Fruit fly (Drosophila melanogaster): ENCODE data around the gene RpS13.

The RpS13 gene

dm6 chr2L:8389231-8389630 lies 24.8 kb upstream of the RpS13 start, which contains the start of gene CG42819:
Gene CG42819, minus strand, starts transcription at chr2L:8389331.
- TF ChIP-seq bab1 (GFP tag; optimal IDR thresholded peaks at IDR 0.05) (no peak), tj (GFP tag; optimal IDR thresholded peaks at IDR 0.05) (no peak), Mnt (GFP tag; optimal IDR thresholded peaks at IDR 0.05) (no peak), Clk (GFP tag; optimal IDR thresholded peaks at IDR 0.05) (no peak), Crg-1 (GFP tag; optimal IDR thresholded peaks at IDR 0.05) (no peak), CG33017 (tag; optimal IDR thresholded peaks at IDR 0.05) (no peak), CG14711 (tag; optimal IDR thresholded peaks at IDR 0.05) (no peak), kay (GFP tag; ENCODE audit: borderline replicate concordance) (no peak), pad (GFP tag; optimal IDR thresholded peaks at IDR 0.05) (no peak), CG11617 (GFP tag; optimal IDR thresholded peaks at IDR 0.05) (no peak), cnc (optimal IDR thresholded peaks at IDR 0.05) (no peak), Hr96 (GFP tag; optimal IDR thresholded peaks at IDR 0.05) (no peak), CG7101 (tag; optimal IDR thresholded peaks at IDR 0.05) (no peak), cic (GFP tag; optimal IDR thresholded peaks at IDR 0.05) (no peak), CG1620 (GFP tag; optimal IDR thresholded peaks at IDR 0.05) (no peak), ovo (GFP tag; optimal IDR thresholded peaks at IDR 0.05) (no peak), CG7045 (GFP tag; optimal IDR thresholded peaks at IDR 0.05) (no peak), toe (GFP tag; optimal IDR thresholded peaks at IDR 0.05) (no peak), CG5204 (GFP tag; optimal IDR thresholded peaks at IDR 0.05) (no peak), CG12768 (GFP tag; optimal IDR thresholded peaks at IDR 0.05) (no peak)

DNA sequence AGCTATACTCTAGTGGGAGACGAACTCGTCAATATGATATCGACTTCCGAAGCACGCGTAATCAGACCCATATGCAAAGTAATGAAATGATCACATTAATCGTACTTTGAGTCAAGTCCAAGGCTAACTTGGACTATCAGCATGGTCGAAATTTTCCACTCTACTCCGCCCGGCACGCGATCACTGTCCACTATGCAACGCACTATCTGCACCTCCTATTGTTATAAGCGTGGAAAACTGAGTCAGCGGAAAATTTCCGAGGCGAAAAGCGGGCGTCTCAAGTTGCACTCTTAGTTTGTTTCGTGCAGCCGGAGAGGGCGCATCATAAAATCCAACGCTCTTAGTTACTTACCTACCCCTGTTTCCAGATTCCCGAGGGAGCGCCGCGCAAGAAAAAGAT lies 21.4 kb upstream of the RpS13 start:
- TF ChIP-seq CG14711 (tag; optimal IDR thresholded peaks at IDR 0.05) (no peak), tj (GFP tag; optimal IDR thresholded peaks at IDR 0.05) (peak; percentile 91)

DNA sequence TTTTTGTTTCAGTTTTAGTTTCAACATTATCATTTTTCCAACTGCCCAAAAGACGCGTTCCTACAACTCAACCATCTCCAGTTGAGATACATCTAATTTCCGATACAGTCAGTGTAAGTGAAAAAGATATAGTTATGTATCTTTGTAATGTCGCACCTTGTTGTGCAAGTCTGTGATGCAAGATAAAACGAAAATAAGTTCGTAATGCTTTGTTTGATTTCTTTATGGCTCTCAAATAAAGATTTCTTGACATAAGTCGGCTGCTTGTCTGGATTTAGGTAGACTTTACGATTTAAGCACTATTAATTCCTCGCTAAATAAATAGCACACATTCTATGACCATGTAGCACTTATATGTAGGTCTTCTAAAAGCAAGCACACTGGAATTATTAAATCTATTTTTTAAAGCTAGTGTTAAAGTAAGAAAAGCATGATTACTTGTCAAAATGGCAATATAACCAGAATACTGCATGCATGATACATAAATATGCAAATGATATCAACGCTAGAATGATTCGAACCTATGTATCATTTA lies 20.6 kb upstream of the RpS13 start:
- TF ChIP-seq Clk (GFP tag; optimal IDR thresholded peaks at IDR 0.05) (no peak), Crg-1 (GFP tag; optimal IDR thresholded peaks at IDR 0.05) (no peak), CG1620 (GFP tag; optimal IDR thresholded peaks at IDR 0.05) (no peak), toe (GFP tag; optimal IDR thresholded peaks at IDR 0.05) (no peak), kay (GFP tag; ENCODE audit: borderline replicate concordance) (peak; percentile 92), CG11617 (GFP tag; optimal IDR thresholded peaks at IDR 0.05) (no peak), cic (GFP tag; optimal IDR thresholded peaks at IDR 0.05) (peak; percentile 2), CG5204 (GFP tag; optimal IDR thresholded peaks at IDR 0.05) (no peak), pad (GFP tag; optimal IDR thresholded peaks at IDR 0.05) (no peak), Mnt (GFP tag; optimal IDR thresholded peaks at IDR 0.05) (no peak), cnc (optimal IDR thresholded peaks at IDR 0.05) (no peak), CG14711 (tag; optimal IDR thresholded peaks at IDR 0.05) (peak; percentile 6), Hr96 (GFP tag; optimal IDR thresholded peaks at IDR 0.05) (no peak), tj (GFP tag; optimal IDR thresholded peaks at IDR 0.05) (no peak), CG12768 (GFP tag; optimal IDR thresholded peaks at IDR 0.05) (no peak), CG33017 (tag; optimal IDR thresholded peaks at IDR 0.05) (no peak), CG7101 (tag; optimal IDR thresholded peaks at IDR 0.05) (peak; percentile 12), bab1 (GFP tag; optimal IDR thresholded peaks at IDR 0.05) (no peak), CG7045 (GFP tag; optimal IDR thresholded peaks at IDR 0.05) (peak; percentile 62), ovo (GFP tag; optimal IDR thresholded peaks at IDR 0.05) (no peak)

DNA sequence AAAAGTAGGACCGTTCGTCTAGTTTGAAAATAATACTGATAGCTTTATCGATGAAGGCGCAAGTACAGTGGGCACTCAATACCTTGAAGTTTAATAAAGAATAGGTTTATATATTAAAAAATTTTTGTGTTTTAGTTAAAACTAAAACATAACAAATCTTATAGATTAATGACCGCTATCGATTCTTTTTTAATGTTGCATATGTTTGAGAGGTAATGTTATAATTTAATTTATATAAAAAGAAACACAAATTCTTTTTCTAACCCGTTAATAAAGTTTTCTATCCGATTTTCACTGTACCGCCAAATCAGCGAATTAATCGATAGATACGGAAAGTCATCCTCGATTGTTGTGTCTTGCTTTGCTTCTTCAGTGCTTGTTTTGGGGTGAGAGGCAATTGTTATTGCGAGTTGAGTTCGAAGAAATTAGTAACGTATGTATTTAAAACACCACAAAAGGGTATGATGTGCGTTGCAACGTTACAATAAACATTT lies 19.7 kb upstream of the RpS13 start, which contains the start of the genes Dad1 and CG13384:
Dad1 (minus strand) TSS at position 30 of the 494 bp plus-strand sequence.
CG13384 (plus strand) TSS at position 348 of the 494 bp plus-strand sequence.
- peak; percentile 94 for TF ChIP-seq CG7045 (GFP tag; optimal IDR thresholded peaks at IDR 0.05)
- peak; percentile 81 for TF ChIP-seq cic (GFP tag; optimal IDR thresholded peaks at IDR 0.05)
- peak; percentile 92 for TF ChIP-seq CG14711 (tag; optimal IDR thresholded peaks at IDR 0.05)
- TF ChIP-seq ovo (GFP tag; optimal IDR thresholded peaks at IDR 0.05) = peak; percentile 78
- peak; percentile 96 for TF ChIP-seq CG33017 (tag; optimal IDR thresholded peaks at IDR 0.05)
- TF ChIP-seq CG5204 (GFP tag; optimal IDR thresholded peaks at IDR 0.05) = peak; percentile 94
- peak; percentile 97 for TF ChIP-seq bab1 (GFP tag; optimal IDR thresholded peaks at IDR 0.05)
- TF ChIP-seq kay (GFP tag; ENCODE audit: borderline replicate concordance) = peak; percentile 89
- peak; percentile 88 for TF ChIP-seq Crg-1 (GFP tag; optimal IDR thresholded peaks at IDR 0.05)
- peak; percentile 96 for TF ChIP-seq CG11617 (GFP tag; optimal IDR thresholded peaks at IDR 0.05)
- peak; percentile 83 for TF ChIP-seq pad (GFP tag; optimal IDR thresholded peaks at IDR 0.05)
- TF ChIP-seq CG12768 (GFP tag; optimal IDR thresholded peaks at IDR 0.05) = peak; percentile 96
- peak; percentile 98 for TF ChIP-seq CG7101 (tag; optimal IDR thresholded peaks at IDR 0.05)
- TF ChIP-seq Mnt (GFP tag; optimal IDR thresholded peaks at IDR 0.05) = peak; percentile 72
- TF ChIP-seq CG1620 (GFP tag; optimal IDR thresholded peaks at IDR 0.05) = peak; percentile 85
- TF ChIP-seq Clk (GFP tag; optimal IDR thresholded peaks at IDR 0.05) = peak; percentile 85
- TF ChIP-seq Hr96 (GFP tag; optimal IDR thresholded peaks at IDR 0.05) = peak; percentile 79
- TF ChIP-seq toe (GFP tag; optimal IDR thresholded peaks at IDR 0.05) = peak; percentile 89
- no peak for TF ChIP-seq cnc (optimal IDR thresholded peaks at IDR 0.05)
- peak; percentile 88 for TF ChIP-seq tj (GFP tag; optimal IDR thresholded peaks at IDR 0.05)

DNA sequence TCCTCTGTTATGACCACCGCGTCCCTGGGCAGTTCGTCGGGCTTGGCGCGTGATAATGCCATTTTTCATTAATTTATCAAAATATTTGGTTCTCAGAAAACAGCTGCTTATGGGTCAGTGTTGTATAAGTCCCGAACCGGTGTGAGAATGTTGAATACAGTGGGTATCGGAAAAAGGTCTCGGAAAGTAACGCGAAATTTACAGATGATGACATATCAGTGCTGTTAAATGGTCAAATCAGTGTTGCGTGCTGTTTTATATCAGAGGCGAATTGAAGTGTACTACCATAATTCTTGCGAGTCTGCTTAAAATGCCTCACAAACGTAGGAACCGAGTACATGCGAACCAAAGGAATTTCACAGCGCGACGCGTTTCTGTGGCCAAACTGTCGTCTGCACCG lies 18.2 kb upstream of the RpS13 start, which contains the start of the genes CG13392 and Rcd4:
CG13392 (minus strand) TSS at position 162 of the 400 bp plus-strand sequence.
Rcd4 (plus strand) TSS at position 216 of the 400 bp plus-strand sequence.
- TF ChIP-seq kay (GFP tag; ENCODE audit: borderline replicate concordance) (peak; percentile 59), pad (GFP tag; optimal IDR thresholded peaks at IDR 0.05) (peak; percentile 80), cic (GFP tag; optimal IDR thresholded peaks at IDR 0.05) (peak; percentile 63), tj (GFP tag; optimal IDR thresholded peaks at IDR 0.05) (peak; percentile 53), Clk (GFP tag; optimal IDR thresholded peaks at IDR 0.05) (peak; percentile 27), toe (GFP tag; optimal IDR thresholded peaks at IDR 0.05) (peak; percentile 57), cnc (optimal IDR thresholded peaks at IDR 0.05) (no peak), Crg-1 (GFP tag; optimal IDR thresholded peaks at IDR 0.05) (peak; percentile 91), CG5204 (GFP tag; optimal IDR thresholded peaks at IDR 0.05) (peak; percentile 62), CG14711 (tag; optimal IDR thresholded peaks at IDR 0.05) (peak; percentile 70), bab1 (GFP tag; optimal IDR thresholded peaks at IDR 0.05) (peak; percentile 82), CG1620 (GFP tag; optimal IDR thresholded peaks at IDR 0.05) (peak; percentile 83), CG33017 (tag; optimal IDR thresholded peaks at IDR 0.05) (peak; percentile 72), CG7101 (tag; optimal IDR thresholded peaks at IDR 0.05) (peak; percentile 88), Hr96 (GFP tag; optimal IDR thresholded peaks at IDR 0.05) (peak; percentile 80), CG11617 (GFP tag; optimal IDR thresholded peaks at IDR 0.05) (peak; percentile 62), CG12768 (GFP tag; optimal IDR thresholded peaks at IDR 0.05) (peak; percentile 77), CG7045 (GFP tag; optimal IDR thresholded peaks at IDR 0.05) (peak; percentile 73), ovo (GFP tag; optimal IDR thresholded peaks at IDR 0.05) (peak; percentile 73), Mnt (GFP tag; optimal IDR thresholded peaks at IDR 0.05) (peak; percentile 88)

All from whole organism, adult.